Fruit fly (Drosophila melanogaster) whole organism, wandering third instar larva: ENCODE data around the gene Mfe2.

Experiments used
- Dfd ChIP-seq: fragments of >200 bp; optimal IDR thresholded peaks from 2 replicates; lab custom pipeline; 2017; ENCODE audit warnings: missing biosample characterization, missing genetic modification characterization
- Dif ChIP-seq: fragments of 200-275, 200-300 bp; sonication (Bioruptor generic); optimal IDR thresholded peaks from 2 replicates; lab custom pipeline; 2018; ENCODE audit warnings: missing biosample characterization, missing genetic modification characterization; ENCODE audit not compliant: partially characterized antibody
- GATAd ChIP-seq: sonication (Bioruptor generic); optimal IDR thresholded peaks from 2 replicates; lab custom pipeline; 2016; ENCODE audit warnings: missing biosample characterization, missing genetic modification characterization
- Hr78 ChIP-seq: fragments of >200 bp; optimal IDR thresholded peaks from 2 replicates; lab custom pipeline; 2017; ENCODE audit warnings: missing biosample characterization, missing genetic modification characterization
- Rel ChIP-seq, 2 experiments: fragments of 200-800 bp; sonication (Bioruptor generic) in 1 of 2; optimal IDR thresholded peaks; 2 replicates in 1 of 2; 3 replicates in 1 of 2; lab custom pipeline; 2016 to 2019; ENCODE audit warnings: mild to moderate bottlenecking in 2 of 2, missing biosample characterization in 2 of 2, missing genetic modification characterization in 2 of 2, moderate library complexity in 1 of 2
- fru ChIP-seq: fragments of 200-800 bp; sonication (Bioruptor generic); optimal IDR thresholded peaks from 3 replicates; lab custom pipeline; 2016; ENCODE audit warnings: missing biosample characterization, mild to moderate bottlenecking, missing genetic modification characterization
- jim ChIP-seq: fragments of 175-275, 200-325 bp; sonication (Bioruptor generic); optimal IDR thresholded peaks from 2 replicates; lab custom pipeline; 2016; ENCODE audit warnings: missing biosample characterization, mild to moderate bottlenecking, missing genetic modification characterization
- pan ChIP-seq: fragments of >200 bp; optimal IDR thresholded peaks from 2 replicates; lab custom pipeline; 2017
- usp ChIP-seq: fragments of >200 bp; optimal IDR thresholded peaks from 2 replicates; lab custom pipeline; 2017; ENCODE audit warnings: missing biosample characterization, missing genetic modification characterization

DNA sequence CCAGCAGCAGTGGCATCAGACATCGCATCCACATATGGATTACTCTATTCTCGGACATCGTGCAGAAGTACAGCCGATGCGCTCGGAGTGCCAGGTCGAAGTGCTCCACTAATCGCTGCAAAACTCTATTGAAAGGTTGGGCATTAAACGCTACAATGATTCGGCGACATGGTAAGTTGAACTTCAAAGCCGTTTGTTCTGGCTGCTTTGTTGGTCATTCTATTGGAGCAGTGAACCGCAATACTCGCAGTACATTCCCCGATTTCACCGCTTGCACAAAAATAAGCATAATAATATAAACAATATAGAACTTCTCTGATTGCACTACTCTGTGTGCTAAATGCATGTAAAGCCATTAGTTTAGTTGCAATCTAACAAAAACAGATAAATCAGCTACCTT, 4.3 kb upstream of the Mfe2 start, which contains the start of gene CG12507:
- TF ChIP-seq jim: no peak
- no peak for TF ChIP-seq Rel (GFP tag; optimal IDR thresholded peaks at IDR 0.05; lab: Kevin White, UChicago)
- TF ChIP-seq Rel (tag; optimal IDR thresholded peaks at IDR 0.05; lab: Kevin White, UChicago): no peak
- no peak for TF ChIP-seq GATAd (GFP tag; lab: Kevin White, UChicago)
- TF ChIP-seq Dfd (GFP tag; lab: Kevin White, UChicago): no peak
- no peak for TF ChIP-seq Dif (GFP tag; lab: Kevin White, UChicago)
- TF ChIP-seq usp: no peak
- TF ChIP-seq fru (GFP tag; lab: Kevin White, UChicago): no peak
- TF ChIP-seq pan (lab: Kevin White, UChicago): no peak
- TF ChIP-seq Hr78 (GFP tag; lab: Kevin White, UChicago): no peak
